Fruit fly (Drosophila melanogaster) whole organism, adult: ENCODE measurements around the gene Pif1.
A peak's percentile ranks its signal among the peaks of the same experiment; 100 is the strongest.

Source experiments
- CG11617 ChIP-seq: fragments of 200-800 bp; sonication (Bioruptor generic); optimal IDR thresholded peaks from 2 replicates; lab custom pipeline; 2017; ENCODE audit warnings: mild to moderate bottlenecking, missing biosample characterization, missing genetic modification reagents, missing genetic modification characterization
- CG1620 ChIP-seq: fragments of 200-800 bp; sonication (Bioruptor generic); optimal IDR thresholded peaks from 2 replicates; lab custom pipeline; 2016; ENCODE audit warnings: missing biosample characterization, missing genetic modification characterization
- CG7045 ChIP-seq: fragments of 200-800 bp; sonication (Bioruptor generic); optimal IDR thresholded peaks from 2 replicates; lab custom pipeline; 2017; ENCODE audit warnings: missing biosample characterization, mild to moderate bottlenecking, missing genetic modification characterization
- CG7101 ChIP-seq: fragments of 200-800 bp; sonication (Bioruptor generic); optimal IDR thresholded peaks from 2 replicates; lab custom pipeline; 2018; ENCODE audit warnings: missing biosample characterization, mild to moderate bottlenecking, missing genetic modification characterization, moderate library complexity
- Crg-1 ChIP-seq: fragments of 200-800 bp; sonication (Bioruptor generic); optimal IDR thresholded peaks from 2 replicates; lab custom pipeline; 2016; ENCODE audit warnings: missing biosample characterization, missing genetic modification characterization
- Hr96 ChIP-seq: fragments of 200-800 bp; sonication (Bioruptor generic); optimal IDR thresholded peaks from 2 replicates; lab custom pipeline; 2016; ENCODE audit warnings: missing biosample characterization, missing genetic modification characterization
- cnc ChIP-seq, 2 experiments: fragments of >200 bp; optimal IDR thresholded peaks; 2 replicates each; lab custom pipeline; 2017
- kay ChIP-seq: fragments of 200-800 bp; sonication (Bioruptor generic); peaks from one replicate; lab custom pipeline; 2016; ENCODE audit warnings: missing biosample characterization, missing genetic modification characterization, borderline replicate concordance
- ovo ChIP-seq: fragments of 200-800 bp; sonication (Bioruptor generic); optimal IDR thresholded peaks from 2 replicates; lab custom pipeline; 2016; ENCODE audit warnings: missing biosample characterization, missing genetic modification characterization
- pad ChIP-seq: fragments of 200-800 bp; sonication (Bioruptor generic); optimal IDR thresholded peaks from 3 replicates; lab custom pipeline; 2017; ENCODE audit warnings: missing biosample characterization, missing genetic modification characterization, mild to moderate bottlenecking, moderate library complexity, missing genetic modification reagents
- tj ChIP-seq: fragments of 200-800 bp; sonication (Bioruptor generic); optimal IDR thresholded peaks from 3 replicates; lab custom pipeline; 2017; ENCODE audit warnings: missing biosample characterization, mild to moderate bottlenecking, missing genetic modification characterization, moderate library complexity
- toe ChIP-seq: fragments of 200-800 bp; sonication (Bioruptor generic); optimal IDR thresholded peaks from 2 replicates; lab custom pipeline; 2016; ENCODE audit warnings: missing biosample characterization, missing genetic modification characterization

DNA sequence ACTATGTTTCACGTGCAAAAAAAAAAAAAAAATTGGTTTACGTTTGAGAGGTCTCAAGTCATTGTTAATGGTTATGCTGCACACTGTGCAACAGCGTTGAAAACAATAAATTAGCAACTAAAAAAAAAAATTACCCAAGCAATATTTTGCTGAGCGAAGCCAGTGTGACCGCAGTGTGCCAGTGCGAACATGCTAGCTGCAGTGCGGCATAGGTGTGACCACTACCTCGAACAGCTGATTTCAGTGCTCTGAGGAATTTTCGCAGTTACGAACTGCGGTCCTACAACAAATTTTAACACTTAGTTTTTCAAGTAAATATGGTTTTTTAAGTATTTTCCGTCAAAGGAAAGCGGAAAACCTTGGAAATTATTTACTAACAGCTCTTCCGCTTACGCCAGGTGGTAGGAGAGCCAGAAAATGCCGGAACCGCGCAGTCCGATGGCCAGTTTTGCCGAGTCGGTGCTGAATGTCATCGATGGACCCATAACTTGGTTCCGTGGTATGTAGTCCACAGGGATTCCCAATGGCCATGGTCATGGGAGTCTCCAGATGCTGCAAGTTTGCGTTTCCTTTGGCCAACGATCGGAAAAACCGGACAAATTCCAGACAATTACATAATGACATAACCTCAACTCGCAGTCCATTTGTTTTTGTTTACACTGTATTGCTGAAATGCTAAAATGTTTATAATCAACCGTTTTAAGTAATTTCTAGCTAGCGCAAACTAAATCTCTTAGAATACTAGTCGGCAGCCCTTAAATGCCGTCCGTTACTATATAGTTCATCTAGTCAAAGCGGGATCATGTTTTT lies 3.7 kb downstream of the Pif1 start, which contains the start of the genes msl-2 and ND-PDSW:
- TF ChIP-seq Hr96 (no peak), CG7101 (no peak), CG7045 (GFP tag; lab: Kevin White, UChicago) (no peak), pad (GFP tag; lab: Kevin White, UChicago) (no peak), Crg-1 (GFP tag; lab: Kevin White, UChicago) (no peak), kay (GFP tag; lab: Kevin White, UChicago) (no peak), CG11617 (no peak), cnc (optimal IDR thresholded peaks at IDR 0.05; lab: Kevin White, UChicago) (no peak), ovo (GFP tag; lab: Kevin White, UChicago) (no peak), tj (GFP tag; lab: Kevin White, UChicago) (peak; percentile 27), toe (GFP tag; lab: Kevin White, UChicago) (no peak), CG1620 (GFP tag; lab: Kevin White, UChicago) (no peak)
